Fruit fly (Drosophila melanogaster): ENCODE measurements around the gene LManIV.

DNA sequence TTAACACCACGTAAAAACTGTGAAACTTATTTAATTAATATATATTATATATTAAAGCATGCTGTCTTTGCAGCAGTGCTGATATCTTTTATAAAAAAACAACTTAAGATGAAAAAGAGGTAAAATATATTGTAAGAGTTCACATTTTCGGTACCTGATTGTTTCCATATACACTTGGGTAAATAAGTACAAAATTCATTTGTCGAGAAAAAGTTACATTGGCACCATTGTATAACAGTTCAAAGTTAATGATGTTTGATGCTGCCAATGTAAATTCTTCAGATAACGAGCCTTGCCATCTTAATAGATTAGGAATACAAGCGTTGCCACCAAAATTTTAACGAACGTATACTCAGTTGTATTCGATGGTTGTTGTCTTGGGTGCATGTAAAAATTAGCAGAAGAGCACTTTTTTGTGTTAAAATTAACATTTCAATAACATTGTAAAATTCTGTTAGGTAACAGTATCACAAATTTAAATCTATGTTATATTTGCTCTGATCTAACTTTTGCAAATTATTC, 31.3 kb downstream of the LManIV start:
- TF ChIP-seq CG8478 (optimal IDR thresholded peaks at IDR 0.05) (no peak), CTCF (optimal IDR thresholded peaks at IDR 0.05) (peak; percentile 77 to 81)
